Worm (Caenorhabditis elegans) whole organism, young adult: ENCODE measurements around the gene kqt-1.

Experiments used
- F23B12.7 ChIP-seq: sonication (generic microtip); optimal IDR thresholded peaks from 2 replicates; lab custom pipeline; 2017; ENCODE audit warnings: missing genetic modification characterization, mild to moderate bottlenecking, missing compliant biosample characterization, antibody characterized with exemption, moderate library complexity; ENCODE audit not compliant: insufficient read depth
- F57A8.1 ChIP-seq: fragments of 200-800 bp; sonication (Bioruptor generic); optimal IDR thresholded peaks from 2 replicates; lab custom pipeline; 2018; ENCODE audit warnings: mild to moderate bottlenecking, missing genetic modification characterization, moderate library complexity, missing compliant biosample characterization
- ama-1 ChIP-seq, 3 experiments: fragments of 150-350 bp in 1 of 3; sonication (generic microtip) in 2 of 3; optimal IDR thresholded peaks; 2 replicates each; lab custom pipeline; 2014 to 2018; ENCODE audit warnings: missing biosample characterization in 2 of 3, missing genetic modification characterization in 2 of 3, missing genetic modification reagents in 2 of 3
- chd-7 ChIP-seq: sonication (generic microtip); optimal IDR thresholded peaks from 2 replicates; lab custom pipeline; 2016; ENCODE audit warnings: mild to moderate bottlenecking, missing genetic modification characterization, moderate library complexity, missing compliant biosample characterization
- efl-1 ChIP-seq: fragments of 150-350 bp; optimal IDR thresholded peaks from 2 replicates; lab custom pipeline; 2014; ENCODE audit warnings: missing biosample characterization, missing genetic modification reagents, missing genetic modification characterization
- nhr-90 ChIP-seq: sonication (generic microtip); optimal IDR thresholded peaks from 2 replicates; lab custom pipeline; 2016; ENCODE audit warnings: missing genotype, mild to moderate bottlenecking, missing genetic modification characterization, missing compliant biosample characterization
- rpc-1 ChIP-seq, 2 experiments: fragments of 150-350 bp in 1 of 2; sonication (generic microtip) in 1 of 2; optimal IDR thresholded peaks; 2 replicates each; lab custom pipeline; 2014 to 2018; ENCODE audit warnings: missing biosample characterization in 1 of 2, missing genetic modification characterization in 1 of 2, missing genetic modification reagents in 1 of 2, missing genotype in 1 of 2
- sptf-2 ChIP-seq: fragments of 200-800 bp; sonication (Bioruptor generic); optimal IDR thresholded peaks from 2 replicates; lab custom pipeline; 2018; ENCODE audit warnings: mild to moderate bottlenecking, missing genetic modification characterization, missing compliant biosample characterization
- unc-62 ChIP-seq: fragments of 150-350 bp; optimal IDR thresholded peaks from 2 replicates; lab custom pipeline; 2014; ENCODE audit warnings: missing biosample characterization, missing genetic modification reagents, missing genetic modification characterization
- ztf-6 ChIP-seq: fragments of 200-800 bp; sonication (Bioruptor generic); IDR thresholded peaks from 2 replicates; pipeline ENCODE4 v1.3.6; 2022; ENCODE audit warnings: missing genetic modification reagents, missing genetic modification characterization, missing compliant biosample characterization

- TF ChIP-seq F23B12.7 (tag; lab: Kevin White, UChicago) (no peak), rpc-1 (optimal IDR thresholded peaks at IDR 0.05; lab: Kevin White, UChicago) (no peak), rpc-1 (tag; optimal IDR thresholded peaks at IDR 0.05; lab: Kevin White, UChicago) (no peak), chd-7 (tag; lab: Kevin White, UChicago) (no peak), unc-62 (GFP tag; lab: Kevin White, UChicago) (no peak), efl-1 (no peak), ztf-6 (no peak), sptf-2 (GFP tag; lab: Kevin White, UChicago) (no peak), nhr-90 (no peak), ama-1 (optimal IDR thresholded peaks at IDR 0.05; lab: Kevin White, UChicago) (no peak), ama-1 (GFP tag; optimal IDR thresholded peaks at IDR 0.05; lab: Kevin White, UChicago) (no peak), F57A8.1 (GFP tag; lab: Kevin White, UChicago) (no peak)
These were observed 19.1 kb downstream of the kqt-1 start for ce11 chrX:6637933-6638332.
